Fruit fly (Drosophila melanogaster) whole organism, pupa: Measurements from ENCODE around the gene RpL40.
A peak's percentile ranks its signal among the peaks of the same experiment; 100 is the strongest.

ENCODE experiments used
- CG10348 ChIP-seq: fragments of 200-800 bp; sonication (Bioruptor generic); IDR thresholded peaks from 2 replicates; pipeline ENCODE4 v1.3.6; 2022; ENCODE audit warnings: missing biosample characterization, missing genetic modification characterization
- CG12605 ChIP-seq: fragments of 200-800 bp; sonication (Bioruptor generic); IDR thresholded peaks from 2 replicates; pipeline ENCODE4 v1.3.6; 2022; ENCODE audit warnings: missing biosample characterization, missing genetic modification characterization
- CG13204 ChIP-seq: fragments of 200-800 bp; sonication (Bioruptor generic); optimal IDR thresholded peaks from 2 replicates; lab custom pipeline; 2018; ENCODE audit warnings: missing biosample characterization, mild to moderate bottlenecking, missing genetic modification characterization, moderate library complexity
- CG14655 ChIP-seq: fragments of 200-800 bp; sonication (Bioruptor generic); optimal IDR thresholded peaks from 3 replicates; lab custom pipeline; 2017; ENCODE audit warnings: mild to moderate bottlenecking, missing biosample characterization, missing genetic modification reagents, missing genetic modification characterization
- CG15710 ChIP-seq: fragments of 200-800 bp; sonication (Bioruptor generic); optimal IDR thresholded peaks from 2 replicates; lab custom pipeline; 2018; ENCODE audit warnings: missing biosample characterization, mild to moderate bottlenecking, missing genetic modification characterization, moderate library complexity
- CG17806 ChIP-seq: fragments of 200-800 bp; sonication (Bioruptor generic); optimal IDR thresholded peaks from 2 replicates; lab custom pipeline; 2018; ENCODE audit warnings: missing biosample characterization, mild to moderate bottlenecking, missing genetic modification characterization, moderate library complexity
- CG32121 ChIP-seq: fragments of 200-800 bp; sonication (Bioruptor generic); IDR thresholded peaks from 2 replicates; pipeline ENCODE4 v1.3.6; 2022; ENCODE audit warnings: missing biosample characterization, missing genetic modification characterization
- CG34367 ChIP-seq: fragments of 200-800 bp; sonication (Bioruptor generic); optimal IDR thresholded peaks from 2 replicates; lab custom pipeline; 2018; ENCODE audit warnings: missing biosample characterization, mild to moderate bottlenecking, missing genetic modification characterization
- CG4496 ChIP-seq: fragments of 200-800 bp; sonication (Bioruptor generic); IDR thresholded peaks from 3 replicates; pipeline ENCODE4 v1.3.6; 2022; ENCODE audit warnings: missing biosample characterization, missing genetic modification characterization
- CG8159 ChIP-seq: fragments of 200-800 bp; sonication (Bioruptor generic); optimal IDR thresholded peaks from 3 replicates; lab custom pipeline; 2018; ENCODE audit warnings: missing biosample characterization, mild to moderate bottlenecking, missing genetic modification characterization, moderate library complexity
- CG8301 ChIP-seq: fragments of 200-800 bp; sonication (Bioruptor generic); optimal IDR thresholded peaks from 2 replicates; lab custom pipeline; 2018; ENCODE audit warnings: missing biosample characterization, mild to moderate bottlenecking, missing genetic modification characterization
- CG9948 ChIP-seq: fragments of 200-800 bp; sonication (Bioruptor generic); optimal IDR thresholded peaks from 2 replicates; lab custom pipeline; 2018; ENCODE audit warnings: missing biosample characterization, mild to moderate bottlenecking, missing genetic modification characterization, moderate library complexity
- D1 ChIP-seq: fragments of 200-800 bp; sonication (Bioruptor generic); optimal IDR thresholded peaks from 2 replicates; lab custom pipeline; 2018; ENCODE audit warnings: missing biosample characterization, mild to moderate bottlenecking, missing genetic modification characterization, moderate library complexity
- EcR ChIP-seq: fragments of 200-800 bp; sonication (Bioruptor generic); optimal IDR thresholded peaks from 3 replicates; lab custom pipeline; 2019; ENCODE audit warnings: missing biosample characterization, missing genetic modification characterization, mild to moderate bottlenecking, moderate library complexity, missing genetic modification reagents
- Ets98B ChIP-seq: fragments of 200-800 bp; sonication (Bioruptor generic); IDR thresholded peaks from 2 replicates; pipeline ENCODE4 v1.3.6; 2022; ENCODE audit warnings: missing biosample characterization, missing genetic modification characterization
- Pif1A ChIP-seq: fragments of 200-800 bp; sonication (Bioruptor generic); optimal IDR thresholded peaks from 3 replicates; lab custom pipeline; 2016; ENCODE audit warnings: missing biosample characterization, missing genetic modification characterization
- Pif1B ChIP-seq: fragments of 200-800 bp; sonication (Bioruptor generic); optimal IDR thresholded peaks from 3 replicates; lab custom pipeline; 2016; ENCODE audit warnings: missing biosample characterization, missing genetic modification characterization
- Snoo ChIP-seq: fragments of 200-800 bp; sonication (Bioruptor generic); optimal IDR thresholded peaks from 3 replicates; lab custom pipeline; 2017; ENCODE audit warnings: missing biosample characterization, mild to moderate bottlenecking, missing genetic modification characterization, inconsistent platforms
- fd96Ca ChIP-seq: fragments of 200-800 bp; sonication (Bioruptor generic); IDR thresholded peaks from 3 replicates; pipeline ENCODE4 v1.3.6; 2022; ENCODE audit warnings: missing biosample characterization, missing genetic modification characterization
- gl ChIP-seq: fragments of 200-800 bp; sonication (Bioruptor generic); optimal IDR thresholded peaks from 2 replicates; lab custom pipeline; 2018; ENCODE audit warnings: missing biosample characterization, mild to moderate bottlenecking, missing genetic modification characterization
- rn ChIP-seq: fragments of 200-800 bp; sonication (Bioruptor generic); IDR thresholded peaks from 2 replicates; pipeline ENCODE4 v1.3.6; 2022; ENCODE audit warnings: missing biosample characterization, missing genetic modification characterization

The RpL40 gene

DNA sequence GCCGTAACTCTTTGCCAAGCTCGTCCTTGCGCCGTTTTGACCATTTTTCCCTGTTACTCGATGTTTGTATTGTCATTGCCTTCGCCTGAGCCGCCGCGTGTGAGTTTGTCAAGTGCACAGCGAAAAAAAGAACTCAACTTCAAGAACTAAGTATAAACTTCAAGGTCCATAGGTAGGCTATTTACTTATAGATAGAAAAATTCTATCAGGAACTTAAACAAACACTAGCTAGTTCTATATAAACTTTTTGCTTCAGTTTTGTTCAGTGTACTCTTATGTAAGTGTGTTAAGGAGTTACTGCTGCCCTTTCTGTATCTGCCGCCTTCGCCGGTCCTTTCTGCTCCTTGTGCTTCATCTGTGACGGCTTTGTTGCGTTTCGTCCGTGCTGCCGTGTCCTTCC, 18.9 kb downstream of the RpL40 start:
- no peak for TF ChIP-seq Pif1A (GFP tag; lab: Kevin White, UChicago)
- TF ChIP-seq CG34367 = no peak
- TF ChIP-seq CG13204 (GFP tag; lab: Kevin White, UChicago) = no peak
- no peak for TF ChIP-seq Pif1B
- TF ChIP-seq EcR (GFP tag; lab: Kevin White, UChicago) = no peak
- TF ChIP-seq Snoo (tag; lab: Kevin White, UChicago) = no peak
- TF ChIP-seq CG17806 (tag; lab: Kevin White, UChicago) = peak; percentile 1
- no peak for TF ChIP-seq CG14655 (GFP tag; lab: Kevin White, UChicago)
- TF ChIP-seq fd96Ca (GFP tag; lab: Robert Waterston, UW) = no peak
- TF ChIP-seq rn (GFP tag; lab: Robert Waterston, UW) = no peak
- TF ChIP-seq CG15710 (tag; lab: Kevin White, UChicago) = peak; percentile 12
- no peak for TF ChIP-seq CG32121 (GFP tag; lab: Robert Waterston, UW)
- no peak for TF ChIP-seq D1 (tag; lab: Kevin White, UChicago)
- TF ChIP-seq CG8301 (tag; lab: Kevin White, UChicago) = no peak
- TF ChIP-seq Ets98B (GFP tag; lab: Robert Waterston, UW) = no peak
- peak; percentile 21 for TF ChIP-seq CG8159
- no peak for TF ChIP-seq CG10348 (GFP tag; lab: Robert Waterston, UW)
- TF ChIP-seq gl (tag; lab: Kevin White, UChicago) = no peak
- no peak for TF ChIP-seq CG4496 (GFP tag; lab: Robert Waterston, UW)
- TF ChIP-seq CG9948 (tag; lab: Kevin White, UChicago) = no peak

DNA sequence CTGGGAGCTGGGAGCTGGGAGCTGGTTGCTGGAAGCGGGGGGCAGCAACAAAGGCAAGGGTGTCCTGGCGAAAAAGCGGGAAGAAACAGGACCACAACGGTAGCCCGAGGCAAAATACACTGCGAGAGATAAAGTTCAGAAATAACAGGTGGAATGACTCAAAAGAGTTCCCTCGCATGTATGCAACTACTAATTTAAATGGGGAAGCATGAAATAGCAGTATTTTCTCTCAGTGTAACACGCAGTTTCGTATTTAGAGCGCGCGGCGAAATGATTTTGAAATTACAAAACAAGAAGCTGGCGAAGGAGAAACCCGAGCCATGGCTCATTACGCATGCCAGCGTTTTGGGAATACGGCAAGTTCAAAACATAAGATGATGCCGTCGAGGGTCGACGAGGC, 20.8 kb downstream of the RpL40 start:
- no peak for TF ChIP-seq fd96Ca (GFP tag; lab: Robert Waterston, UW)
- TF ChIP-seq gl (tag; lab: Kevin White, UChicago) = no peak
- TF ChIP-seq Ets98B (GFP tag; lab: Robert Waterston, UW) = no peak
- no peak for TF ChIP-seq Pif1B
- TF ChIP-seq rn (GFP tag; lab: Robert Waterston, UW) = no peak
- no peak for TF ChIP-seq CG15710 (tag; lab: Kevin White, UChicago)
- TF ChIP-seq CG8301 (tag; lab: Kevin White, UChicago) = no peak
- TF ChIP-seq CG12605 (GFP tag; lab: Robert Waterston, UW) = no peak
- TF ChIP-seq D1 (tag; lab: Kevin White, UChicago) = no peak
- no peak for TF ChIP-seq EcR (GFP tag; lab: Kevin White, UChicago)
- no peak for TF ChIP-seq CG10348 (GFP tag; lab: Robert Waterston, UW)
- no peak for TF ChIP-seq CG17806 (tag; lab: Kevin White, UChicago)
- TF ChIP-seq CG9948 (tag; lab: Kevin White, UChicago) = no peak
- no peak for TF ChIP-seq CG14655 (GFP tag; lab: Kevin White, UChicago)
- TF ChIP-seq CG4496 (GFP tag; lab: Robert Waterston, UW) = no peak
- TF ChIP-seq CG13204 (GFP tag; lab: Kevin White, UChicago) = no peak
- TF ChIP-seq Pif1A (GFP tag; lab: Kevin White, UChicago) = no peak
- TF ChIP-seq CG8159 = no peak
- TF ChIP-seq Snoo (tag; lab: Kevin White, UChicago) = no peak
- TF ChIP-seq CG32121 (GFP tag; lab: Robert Waterston, UW) = no peak

dm6 chr2L:4252832-4253473, 25.5 kb downstream of the RpL40 start:
- TF ChIP-seq CG14655 (GFP tag; lab: Kevin White, UChicago) (peak; percentile 1), Pif1B (no peak), CG34367 (no peak), CG15710 (tag; lab: Kevin White, UChicago) (peak; percentile 2), EcR (GFP tag; lab: Kevin White, UChicago) (no peak), CG4496 (GFP tag; lab: Robert Waterston, UW) (no peak)

- TF ChIP-seq rn (GFP tag; lab: Robert Waterston, UW) (no peak), Ets98B (GFP tag; lab: Robert Waterston, UW) (no peak), D1 (tag; lab: Kevin White, UChicago) (no peak), Pif1A (GFP tag; lab: Kevin White, UChicago) (no peak), CG4496 (GFP tag; lab: Robert Waterston, UW) (no peak), CG15710 (tag; lab: Kevin White, UChicago) (no peak), CG8159 (no peak), CG10348 (GFP tag; lab: Robert Waterston, UW) (no peak), CG9948 (tag; lab: Kevin White, UChicago) (no peak), CG32121 (GFP tag; lab: Robert Waterston, UW) (no peak), CG8301 (tag; lab: Kevin White, UChicago) (no peak)
Measured at dm6 chr2L:4254945-4255344, 27.4 kb downstream of the RpL40 start.

dm6 chr2L:4257272-4257671, 29.8 kb downstream of the RpL40 start, which contains the start of gene CG15425:
Gene CG15425 (plus strand): TSS chr2L:4257572.
- TF ChIP-seq CG4496 (GFP tag; lab: Robert Waterston, UW) (no peak), Snoo (tag; lab: Kevin White, UChicago) (no peak), fd96Ca (GFP tag; lab: Robert Waterston, UW) (no peak), CG17806 (tag; lab: Kevin White, UChicago) (no peak), CG12605 (GFP tag; lab: Robert Waterston, UW) (no peak), Ets98B (GFP tag; lab: Robert Waterston, UW) (no peak), rn (GFP tag; lab: Robert Waterston, UW) (no peak), CG10348 (GFP tag; lab: Robert Waterston, UW) (no peak), CG34367 (no peak), CG13204 (GFP tag; lab: Kevin White, UChicago) (no peak), EcR (GFP tag; lab: Kevin White, UChicago) (no peak), Pif1B (no peak)
